Worm (Caenorhabditis elegans) whole organism, L1 larva: ENCODE results near the gene glr-2.

ENCODE experiments used
- ama-1 ChIP-seq: fragments of 150-350 bp; optimal IDR thresholded peaks from 2 replicates; lab custom pipeline; 2014
- fkh-10 ChIP-seq: sonication (generic microtip); optimal IDR thresholded peaks from 2 replicates; lab custom pipeline; 2017; ENCODE audit warnings: missing biosample characterization, missing genetic modification reagents, missing genetic modification characterization
- fkh-4 ChIP-seq: sonication (generic microtip); optimal IDR thresholded peaks from 2 replicates; lab custom pipeline; 2016; ENCODE audit warnings: missing compliant biosample characterization, missing genetic modification characterization, borderline replicate concordance
- fkh-8 ChIP-seq: sonication (generic microtip); optimal IDR thresholded peaks from 2 replicates; lab custom pipeline; 2016; ENCODE audit warnings: mild to moderate bottlenecking, missing genetic modification characterization, missing compliant biosample characterization
- mep-1 ChIP-seq: fragments of 150-350 bp; optimal IDR thresholded peaks from 2 replicates; lab custom pipeline; 2014; ENCODE audit warnings: missing biosample characterization, missing genetic modification characterization
- nhr-237 ChIP-seq: fragments of 150-350 bp; optimal IDR thresholded peaks from 2 replicates; lab custom pipeline; 2014; ENCODE audit warnings: missing biosample characterization, missing genetic modification characterization
- nhr-77 ChIP-seq: fragments of 150-350 bp; optimal IDR thresholded peaks from 2 replicates; lab custom pipeline; 2014; ENCODE audit warnings: missing biosample characterization, missing genetic modification characterization
- pqm-1 ChIP-seq: sonication (generic microtip); optimal IDR thresholded peaks from 3 replicates; lab custom pipeline; 2017; ENCODE audit warnings: missing biosample characterization, missing genetic modification characterization
- tbx-2 ChIP-seq: sonication (generic microtip); optimal IDR thresholded peaks from 2 replicates; lab custom pipeline; 2016; ENCODE audit warnings: missing genetic modification characterization, missing compliant biosample characterization
- unc-62 ChIP-seq: fragments of 150-350 bp; optimal IDR thresholded peaks from 2 replicates; lab custom pipeline; 2014; ENCODE audit warnings: missing biosample characterization, missing genetic modification reagents, missing genetic modification characterization
- zag-1 ChIP-seq: fragments of 150-350 bp; optimal IDR thresholded peaks from 2 replicates; lab custom pipeline; 2014; ENCODE audit warnings: missing biosample characterization, missing genetic modification characterization
- ztf-11 ChIP-seq, 2 experiments: sonication (generic microtip); optimal IDR thresholded peaks; 2 replicates each; lab custom pipeline; 2016 to 2017; ENCODE audit warnings: missing genetic modification characterization in 2 of 2, missing biosample characterization in 1 of 2, missing compliant biosample characterization in 1 of 2

DNA sequence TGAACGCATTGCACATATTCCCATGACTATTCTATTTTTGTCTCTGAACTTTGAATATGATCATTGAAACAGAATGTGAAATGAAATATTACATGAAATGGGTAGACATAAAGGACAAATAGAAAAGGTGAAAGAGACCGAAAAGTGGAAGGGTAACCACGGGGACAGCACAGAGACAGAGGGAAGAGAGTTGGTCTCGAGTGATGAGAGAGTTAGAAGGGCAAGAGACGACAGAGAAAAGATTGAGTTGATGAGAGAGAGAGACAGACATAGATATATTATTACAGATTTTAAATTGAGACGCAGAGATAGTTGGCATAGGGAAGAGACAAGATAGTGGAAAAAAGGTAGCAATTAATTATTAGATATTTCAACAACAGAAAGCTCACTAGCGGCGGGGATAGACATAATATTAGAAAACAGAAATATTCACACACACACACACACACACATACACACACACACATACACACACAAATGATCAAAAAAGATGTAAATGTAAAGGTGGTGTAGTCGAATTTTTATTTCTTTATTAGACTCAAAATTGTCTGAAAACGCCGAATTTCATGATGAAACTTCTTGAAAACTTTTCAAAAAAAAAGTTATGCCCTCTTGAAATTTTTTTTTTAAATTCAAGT, 28.0 kb downstream of the glr-2 start:
- no peak for TF ChIP-seq pqm-1 (tag; lab: Kevin White, UChicago)
- TF ChIP-seq nhr-77 = peak; percentile 74
- TF ChIP-seq ztf-11 (tag; optimal IDR thresholded peaks at IDR 0.05; lab: Kevin White, UChicago) = no peak
- peak; percentile 55 for TF ChIP-seq tbx-2 (tag; lab: Kevin White, UChicago)
- TF ChIP-seq fkh-8 (tag; lab: Kevin White, UChicago) = peak; percentile 86
- no peak for TF ChIP-seq ama-1 (lab: Kevin White, UChicago)
- TF ChIP-seq unc-62 (GFP tag; lab: Kevin White, UChicago) = no peak
- no peak for TF ChIP-seq zag-1 (tag; lab: Kevin White, UChicago)
- peak; percentile 77 for TF ChIP-seq mep-1 (tag; lab: Kevin White, UChicago)
- no peak for TF ChIP-seq nhr-237 (tag; lab: Kevin White, UChicago)
- no peak for TF ChIP-seq fkh-10
- no peak for TF ChIP-seq fkh-4 (tag; lab: Kevin White, UChicago)
